Fruit fly (Drosophila melanogaster) whole organism, adult: ENCODE measurements around the gene Fum3.

Experiments
- CG11617 ChIP-seq: fragments of 200-800 bp; sonication (Bioruptor generic); optimal IDR thresholded peaks from 2 replicates; lab custom pipeline; 2017; ENCODE audit warnings: mild to moderate bottlenecking, missing biosample characterization, missing genetic modification reagents, missing genetic modification characterization
- CG12768 ChIP-seq: fragments of 200-800 bp; sonication (Bioruptor generic); optimal IDR thresholded peaks from 2 replicates; lab custom pipeline; 2017; ENCODE audit warnings: missing biosample characterization, missing genetic modification characterization, mild to moderate bottlenecking, moderate library complexity, missing genetic modification reagents
- CG14711 ChIP-seq: fragments of 200-800 bp; sonication (Bioruptor generic); optimal IDR thresholded peaks from 2 replicates; lab custom pipeline; 2018; ENCODE audit warnings: missing biosample characterization, mild to moderate bottlenecking, missing genetic modification characterization, moderate library complexity
- CG1620 ChIP-seq: fragments of 200-800 bp; sonication (Bioruptor generic); optimal IDR thresholded peaks from 2 replicates; lab custom pipeline; 2016; ENCODE audit warnings: missing biosample characterization, missing genetic modification characterization
- CG33017 ChIP-seq: fragments of 200-800 bp; sonication (Bioruptor generic); optimal IDR thresholded peaks from 2 replicates; lab custom pipeline; 2018; ENCODE audit warnings: missing biosample characterization, mild to moderate bottlenecking, missing genetic modification characterization, moderate library complexity
- CG5204 ChIP-seq: fragments of 200-800 bp; sonication (Bioruptor generic); optimal IDR thresholded peaks from 2 replicates; lab custom pipeline; 2016; ENCODE audit warnings: missing biosample characterization, missing genetic modification characterization
- CG7045 ChIP-seq: fragments of 200-800 bp; sonication (Bioruptor generic); optimal IDR thresholded peaks from 2 replicates; lab custom pipeline; 2017; ENCODE audit warnings: missing biosample characterization, mild to moderate bottlenecking, missing genetic modification characterization
- CG7101 ChIP-seq: fragments of 200-800 bp; sonication (Bioruptor generic); optimal IDR thresholded peaks from 2 replicates; lab custom pipeline; 2018; ENCODE audit warnings: missing biosample characterization, mild to moderate bottlenecking, missing genetic modification characterization, moderate library complexity
- Clk ChIP-seq: fragments of 200-800 bp; sonication (Bioruptor generic); optimal IDR thresholded peaks from 2 replicates; lab custom pipeline; 2017; ENCODE audit warnings: missing biosample characterization, missing genetic modification characterization
- Crg-1 ChIP-seq: fragments of 200-800 bp; sonication (Bioruptor generic); optimal IDR thresholded peaks from 2 replicates; lab custom pipeline; 2016; ENCODE audit warnings: missing biosample characterization, missing genetic modification characterization
- Hr96 ChIP-seq: fragments of 200-800 bp; sonication (Bioruptor generic); optimal IDR thresholded peaks from 2 replicates; lab custom pipeline; 2016; ENCODE audit warnings: missing biosample characterization, missing genetic modification characterization
- Mnt ChIP-seq: fragments of 200-800 bp; sonication (Bioruptor generic); optimal IDR thresholded peaks from 2 replicates; lab custom pipeline; 2016; ENCODE audit warnings: missing biosample characterization, mild to moderate bottlenecking, missing genetic modification characterization
- cic ChIP-seq: fragments of 200-800 bp; sonication (Bioruptor generic); optimal IDR thresholded peaks from 2 replicates; lab custom pipeline; 2017; ENCODE audit warnings: missing biosample characterization, mild to moderate bottlenecking, missing genetic modification characterization, moderate library complexity
- cnc ChIP-seq, 2 experiments: fragments of >200 bp; optimal IDR thresholded peaks; 2 replicates each; lab custom pipeline; 2017
- kay ChIP-seq: fragments of 200-800 bp; sonication (Bioruptor generic); peaks from one replicate; lab custom pipeline; 2016; ENCODE audit warnings: missing biosample characterization, missing genetic modification characterization, borderline replicate concordance
- ovo ChIP-seq: fragments of 200-800 bp; sonication (Bioruptor generic); optimal IDR thresholded peaks from 2 replicates; lab custom pipeline; 2016; ENCODE audit warnings: missing biosample characterization, missing genetic modification characterization
- pad ChIP-seq: fragments of 200-800 bp; sonication (Bioruptor generic); optimal IDR thresholded peaks from 3 replicates; lab custom pipeline; 2017; ENCODE audit warnings: missing biosample characterization, missing genetic modification characterization, mild to moderate bottlenecking, moderate library complexity, missing genetic modification reagents
- tj ChIP-seq: fragments of 200-800 bp; sonication (Bioruptor generic); optimal IDR thresholded peaks from 3 replicates; lab custom pipeline; 2017; ENCODE audit warnings: missing biosample characterization, mild to moderate bottlenecking, missing genetic modification characterization, moderate library complexity
- toe ChIP-seq: fragments of 200-800 bp; sonication (Bioruptor generic); optimal IDR thresholded peaks from 2 replicates; lab custom pipeline; 2016; ENCODE audit warnings: missing biosample characterization, missing genetic modification characterization

The Fum3 gene

dm6 chr3L:11483135-11483534, 17.5 kb upstream of the Fum3 start:
- TF ChIP-seq pad (GFP tag; lab: Kevin White, UChicago) (no peak), Mnt (GFP tag; lab: Kevin White, UChicago) (no peak)

dm6 chr3L:11480304-11480703, 14.6 kb upstream of the Fum3 start:
- no peak for TF ChIP-seq ovo (GFP tag; lab: Kevin White, UChicago)
- no peak for TF ChIP-seq cic (GFP tag; lab: Kevin White, UChicago)
- TF ChIP-seq tj (GFP tag; lab: Kevin White, UChicago), result no peak
- TF ChIP-seq CG12768 (GFP tag; lab: Kevin White, UChicago), result no peak
- no peak for TF ChIP-seq CG7045 (GFP tag; lab: Kevin White, UChicago)
- TF ChIP-seq CG7101 (tag; lab: Kevin White, UChicago), result no peak
- no peak for TF ChIP-seq Crg-1 (GFP tag; lab: Kevin White, UChicago)
- no peak for TF ChIP-seq CG14711 (tag; lab: Kevin White, UChicago)
- TF ChIP-seq kay (GFP tag; lab: Kevin White, UChicago), result no peak
- TF ChIP-seq cnc (optimal IDR thresholded peaks at IDR 0.05; lab: Kevin White, UChicago), result no peak
- no peak for TF ChIP-seq CG11617 (GFP tag; lab: Kevin White, UChicago)
- TF ChIP-seq CG5204 (GFP tag; lab: Kevin White, UChicago), result no peak
- no peak for TF ChIP-seq pad (GFP tag; lab: Kevin White, UChicago)
- TF ChIP-seq CG33017 (tag; lab: Kevin White, UChicago), result no peak
- no peak for TF ChIP-seq Mnt (GFP tag; lab: Kevin White, UChicago)
- no peak for TF ChIP-seq toe (GFP tag; lab: Kevin White, UChicago)
- TF ChIP-seq CG1620 (GFP tag; lab: Kevin White, UChicago), result no peak
- no peak for TF ChIP-seq Hr96 (GFP tag; lab: Kevin White, UChicago)

DNA sequence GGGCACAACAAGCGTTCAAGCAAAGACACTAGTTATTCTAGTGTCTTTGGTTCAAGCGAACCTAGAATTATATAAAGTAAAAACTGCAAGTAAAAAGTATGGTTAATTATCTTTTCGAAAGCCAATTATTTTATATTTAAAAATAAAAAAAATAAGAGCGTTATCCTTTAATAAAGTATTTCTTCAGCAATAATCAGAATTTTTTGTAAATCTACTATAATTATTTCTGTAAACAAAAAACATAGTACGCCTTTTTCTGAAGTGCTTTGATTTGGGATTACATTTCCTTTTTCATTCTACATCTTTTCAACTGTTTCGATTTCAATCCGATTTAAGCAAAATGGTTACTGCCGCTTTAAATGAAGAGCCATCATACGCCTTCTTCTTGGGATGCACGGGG, 9.0 kb upstream of the Fum3 start, which contains the start of gene Vha16-2:
Gene Vha16-2 (plus strand): TSS at position 301 of the 400 bp plus-strand sequence.
- TF ChIP-seq CG7101 (tag; lab: Kevin White, UChicago) (no peak), tj (GFP tag; lab: Kevin White, UChicago) (no peak), CG5204 (GFP tag; lab: Kevin White, UChicago) (no peak), CG1620 (GFP tag; lab: Kevin White, UChicago) (no peak), cnc (optimal IDR thresholded peaks at IDR 0.05; lab: Kevin White, UChicago) (no peak), Mnt (GFP tag; lab: Kevin White, UChicago) (no peak), Crg-1 (GFP tag; lab: Kevin White, UChicago) (no peak), Clk (GFP tag; lab: Kevin White, UChicago) (no peak), CG7045 (GFP tag; lab: Kevin White, UChicago) (no peak), pad (GFP tag; lab: Kevin White, UChicago) (no peak), cic (GFP tag; lab: Kevin White, UChicago) (no peak)

DNA sequence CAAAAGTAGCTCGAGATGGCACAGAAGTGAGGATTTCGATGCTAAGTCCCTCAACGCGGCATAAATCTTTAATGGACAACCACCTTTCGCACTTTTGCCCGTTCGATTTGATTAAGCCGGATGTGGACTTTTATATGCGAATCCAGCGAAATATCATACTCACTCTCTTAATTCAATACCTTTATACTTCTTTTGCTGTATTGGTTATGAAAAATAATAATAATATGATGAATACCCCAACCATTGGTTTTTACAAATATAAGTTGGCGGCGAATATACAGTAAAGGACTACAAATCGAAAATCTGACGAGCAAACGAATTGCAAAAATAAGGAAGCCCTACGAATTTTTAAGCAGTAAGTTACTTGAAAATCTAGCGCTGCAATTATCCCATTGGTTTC, 7.3 kb upstream of the Fum3 start, which contains the start of gene Vha16-3:
Gene Vha16-3 (plus strand): TSS at position 301 of the 400 bp plus-strand sequence.
- TF ChIP-seq cic (GFP tag; lab: Kevin White, UChicago) (no peak), CG1620 (GFP tag; lab: Kevin White, UChicago) (no peak)

dm6 chr3L:11472388-11472787, 6.7 kb upstream of the Fum3 start:
- TF ChIP-seq CG11617 (GFP tag; lab: Kevin White, UChicago) (no peak), CG7045 (GFP tag; lab: Kevin White, UChicago) (no peak), Hr96 (GFP tag; lab: Kevin White, UChicago) (no peak), Mnt (GFP tag; lab: Kevin White, UChicago) (no peak), kay (GFP tag; lab: Kevin White, UChicago) (no peak), Clk (GFP tag; lab: Kevin White, UChicago) (no peak), CG5204 (GFP tag; lab: Kevin White, UChicago) (no peak), CG12768 (GFP tag; lab: Kevin White, UChicago) (no peak)

- no peak for TF ChIP-seq Mnt (GFP tag; lab: Kevin White, UChicago)
- no peak for TF ChIP-seq Clk (GFP tag; lab: Kevin White, UChicago)
- TF ChIP-seq CG7101 (tag; lab: Kevin White, UChicago), result no peak
- no peak for TF ChIP-seq CG12768 (GFP tag; lab: Kevin White, UChicago)
- TF ChIP-seq CG14711 (tag; lab: Kevin White, UChicago), result no peak
- no peak for TF ChIP-seq Hr96 (GFP tag; lab: Kevin White, UChicago)
- TF ChIP-seq cic (GFP tag; lab: Kevin White, UChicago), result no peak
- no peak for TF ChIP-seq CG11617 (GFP tag; lab: Kevin White, UChicago)
- TF ChIP-seq tj (GFP tag; lab: Kevin White, UChicago), result no peak
- TF ChIP-seq pad (GFP tag; lab: Kevin White, UChicago), result no peak
- no peak for TF ChIP-seq cnc (optimal IDR thresholded peaks at IDR 0.05; lab: Kevin White, UChicago)
- TF ChIP-seq CG5204 (GFP tag; lab: Kevin White, UChicago), result no peak
- TF ChIP-seq ovo (GFP tag; lab: Kevin White, UChicago), result no peak
- TF ChIP-seq kay (GFP tag; lab: Kevin White, UChicago), result no peak
- TF ChIP-seq Crg-1 (GFP tag; lab: Kevin White, UChicago), result no peak
Measured at dm6 chr3L:11466985-11467384, 1.3 kb upstream of the Fum3 start.

dm6 chr3L:11458370-11458769, 7.3 kb downstream of the Fum3 start, which contains the start of the genes CG12289 and CG7551:
TSS of gene CG12289 (minus strand) at chr3L:11458470.
TSS of gene CG7551 (plus strand) at chr3L:11458490.
- TF ChIP-seq CG7101 (tag; lab: Kevin White, UChicago) (no peak), CG7045 (GFP tag; lab: Kevin White, UChicago) (no peak), tj (GFP tag; lab: Kevin White, UChicago) (no peak), Crg-1 (GFP tag; lab: Kevin White, UChicago) (no peak), cnc (optimal IDR thresholded peaks at IDR 0.05; lab: Kevin White, UChicago) (no peak), CG11617 (GFP tag; lab: Kevin White, UChicago) (no peak)
